Worm (Caenorhabditis elegans): Measurements from ENCODE around the gene F20D6.12.

- TF ChIP-seq ama-1 (optimal IDR thresholded peaks at IDR 0.05) (no peak), F13C5.2 (tag; optimal IDR thresholded peaks at IDR 0.05) (no peak), ets-7 (tag; optimal IDR thresholded peaks at IDR 0.05) (no peak), flt-1 (GFP tag; IDR thresholded peaks at IDR 0.05) (no peak), tbx-37 (GFP tag; conservative IDR thresholded peaks at IDR 0.05) (no peak), scrt-1 (GFP tag; IDR thresholded peaks at IDR 0.05) (no peak), pes-1 (GFP tag; IDR thresholded peaks at IDR 0.05) (no peak), hnd-1 (tag; optimal IDR thresholded peaks at IDR 0.05) (no peak), tra-4 (tag; optimal IDR thresholded peaks at IDR 0.05) (no peak), ceh-36 (tag; optimal IDR thresholded peaks at IDR 0.05) (no peak), hmbx-1 (tag; optimal IDR thresholded peaks at IDR 0.05) (no peak), tbx-11 (GFP tag; IDR thresholded peaks at IDR 0.05) (no peak)
Observed at ce11 chrV:8226812-8227211, 36.9 kb upstream of the F20D6.12 start, which contains the start of gene K07C11.10.
